Fruit fly (Drosophila melanogaster): Measurements from ENCODE around the gene CG6733.

- TF ChIP-seq CG8159 (tag; optimal IDR thresholded peaks at IDR 0.05) (no peak), CG12605 (GFP tag; IDR thresholded peaks at IDR 0.05) (no peak)
Observed at dm6 chr3R:23060166-23060565, 37.4 kb upstream of the CG6733 start.

Measured in whole organism, pupa.